Worm (Caenorhabditis elegans): ENCODE data around the gene T04C4.3.

ce11 chrIV:2172880-2173279 is 43.8 kb downstream of the T04C4.3 start:
- no peak for TF ChIP-seq dao-5 (tag; optimal IDR thresholded peaks at IDR 0.05)
- no peak for TF ChIP-seq W03F9.2 (tag; optimal IDR thresholded peaks at IDR 0.05)
